Worm (Caenorhabditis elegans) whole organism, midembryonic: Measurements from ENCODE around the gene lin-9.

Source experiments
- T22C8.4 ChIP-seq: fragments of 200-800 bp; sonication (Bioruptor generic); IDR thresholded peaks from 2 replicates; pipeline ENCODE4 v1.3.6; 2022; ENCODE audit warnings: missing genetic modification characterization, missing compliant biosample characterization
- cog-1 ChIP-seq: sonication (generic microtip); optimal IDR thresholded peaks from 2 replicates; lab custom pipeline; 2016; ENCODE audit warnings: missing genetic modification characterization, missing compliant biosample characterization
- flt-1 ChIP-seq: fragments of 200-800 bp; sonication (Bioruptor generic); IDR thresholded peaks from 2 replicates; pipeline ENCODE4 v1.3.6; 2022; ENCODE audit warnings: missing genetic modification characterization, missing compliant biosample characterization
- klf-2 ChIP-seq: fragments of 200-800 bp; sonication (Bioruptor generic); conservative IDR thresholded peaks from 2 replicates; pipeline ENCODE4 v1.3.6; 2022; ENCODE audit warnings: missing genetic modification reagents, missing genetic modification characterization, missing compliant biosample characterization
- med-1 ChIP-seq: sonication (generic microtip); optimal IDR thresholded peaks from 2 replicates; lab custom pipeline; 2017; ENCODE audit warnings: missing genetic modification characterization, mild to moderate bottlenecking, missing compliant biosample characterization, antibody characterized with exemption, missing genetic modification reagents; ENCODE audit not compliant: insufficient read depth
- ref-1 ChIP-seq: fragments of 200-800 bp; sonication (Bioruptor generic); conservative IDR thresholded peaks from 2 replicates; pipeline ENCODE4 v1.3.6; 2022; ENCODE audit warnings: missing genetic modification reagents, missing genetic modification characterization, missing compliant biosample characterization
- tab-1 ChIP-seq: fragments of 200-800 bp; sonication (Bioruptor generic); IDR thresholded peaks from 2 replicates; pipeline ENCODE4 v1.3.6; 2022; ENCODE audit warnings: missing genetic modification characterization, missing compliant biosample characterization
- ztf-23 ChIP-seq: fragments of 200-800 bp; sonication (Bioruptor generic); IDR thresholded peaks from 2 replicates; pipeline ENCODE4 v1.3.6; 2022; ENCODE audit warnings: missing genetic modification reagents, missing genetic modification characterization, missing compliant biosample characterization
- ztf-29 ChIP-seq: fragments of 200-800 bp; sonication (Bioruptor generic); IDR thresholded peaks from 2 replicates; pipeline ENCODE4 v1.3.6; 2022; ENCODE audit warnings: missing genetic modification reagents, missing genetic modification characterization, missing compliant biosample characterization

The lin-9 gene

DNA sequence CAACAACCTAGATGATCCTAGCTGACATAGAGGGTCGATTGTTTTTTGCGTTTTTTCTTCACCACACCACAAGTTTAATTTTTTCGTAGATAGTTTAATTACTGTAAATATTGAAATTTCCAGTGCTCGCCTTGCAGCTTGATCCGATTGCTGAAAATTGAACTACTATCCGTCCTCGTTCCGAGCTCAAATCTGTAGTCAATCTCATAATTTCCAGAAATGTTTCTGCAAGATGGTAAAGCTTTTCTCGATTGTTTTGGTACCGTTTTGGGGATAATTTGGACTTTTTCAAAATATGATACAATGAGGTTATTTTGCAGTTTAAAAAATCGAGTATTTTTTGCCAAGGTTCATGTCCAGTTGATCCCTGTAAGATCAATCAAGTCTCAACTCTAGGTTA lies 37.9 kb downstream of the lin-9 start:
- TF ChIP-seq tab-1 (no peak), klf-2 (GFP tag; lab: Robert Waterston, UW) (no peak), flt-1 (GFP tag; lab: Robert Waterston, UW) (no peak), T22C8.4 (GFP tag; lab: Robert Waterston, UW) (no peak), ref-1 (GFP tag; lab: Robert Waterston, UW) (no peak), med-1 (GFP tag; lab: Kevin White, UChicago) (no peak), ztf-23 (GFP tag; lab: Robert Waterston, UW) (no peak), cog-1 (tag; lab: Kevin White, UChicago) (no peak), ztf-29 (GFP tag; lab: Robert Waterston, UW) (no peak)

DNA sequence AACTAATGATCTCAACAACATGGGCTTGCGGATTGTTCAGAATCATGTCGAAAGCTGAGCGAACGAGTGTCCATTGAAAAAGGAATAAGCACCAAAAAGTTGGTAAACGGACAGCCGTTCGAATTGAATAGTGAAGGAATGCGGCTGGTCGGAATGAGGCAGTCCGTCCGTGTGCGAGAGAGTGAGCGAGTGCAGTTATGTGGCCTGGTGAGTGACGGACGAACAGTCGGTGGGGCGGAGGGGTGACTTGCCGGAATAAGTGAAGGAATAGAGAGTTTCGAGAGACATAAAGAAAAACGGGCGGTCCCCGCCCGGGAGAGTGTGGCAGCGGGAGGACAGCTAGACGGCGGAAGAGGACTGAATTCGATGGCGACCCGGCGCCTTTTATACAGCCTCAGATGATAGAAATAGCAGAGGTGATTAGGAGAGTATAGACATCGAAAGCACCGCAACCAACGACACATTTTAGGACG lies 38.6 kb downstream of the lin-9 start:
- TF ChIP-seq tab-1, result peak; percentile 51; the same call in 1 of the 2 replicates
- no peak for TF ChIP-seq T22C8.4 (GFP tag; lab: Robert Waterston, UW)
- TF ChIP-seq cog-1 (tag; lab: Kevin White, UChicago), result peak; percentile 11
- TF ChIP-seq flt-1 (GFP tag; lab: Robert Waterston, UW), result 0 out of 2 replicates have a peak, but pooled peaks have one; percentile 54
- TF ChIP-seq ztf-23 (GFP tag; lab: Robert Waterston, UW), result peak; percentile 57; the same call in 1 of the 2 replicates

DNA sequence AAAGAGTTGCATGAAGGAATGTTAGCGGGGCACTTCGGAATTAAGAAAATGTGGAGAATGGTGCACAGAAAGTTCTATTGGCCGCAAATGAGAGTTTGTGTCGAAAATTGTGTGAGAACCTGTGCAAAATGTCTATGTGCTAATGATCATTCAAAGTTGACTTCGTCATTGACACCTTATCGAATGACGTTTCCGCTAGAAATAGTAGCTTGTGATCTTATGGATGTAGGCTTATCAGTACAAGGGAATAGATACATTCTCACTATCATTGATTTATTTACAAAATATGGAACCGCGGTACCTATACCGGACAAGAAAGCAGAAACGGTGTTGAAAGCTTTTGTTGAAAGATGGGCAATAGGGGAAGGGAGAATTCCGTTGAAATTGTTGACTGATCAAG lies 45.4 kb downstream of the lin-9 start:
- TF ChIP-seq cog-1 (tag; lab: Kevin White, UChicago), result no peak
- TF ChIP-seq klf-2 (GFP tag; lab: Robert Waterston, UW), result no peak
- no peak for TF ChIP-seq T22C8.4 (GFP tag; lab: Robert Waterston, UW)
- TF ChIP-seq flt-1 (GFP tag; lab: Robert Waterston, UW), result no peak
- no peak for TF ChIP-seq ztf-29 (GFP tag; lab: Robert Waterston, UW)
- no peak for TF ChIP-seq ref-1 (GFP tag; lab: Robert Waterston, UW)
- TF ChIP-seq tab-1, result no peak
- no peak for TF ChIP-seq ztf-23 (GFP tag; lab: Robert Waterston, UW)
- TF ChIP-seq med-1 (GFP tag; lab: Kevin White, UChicago), result no peak

DNA sequence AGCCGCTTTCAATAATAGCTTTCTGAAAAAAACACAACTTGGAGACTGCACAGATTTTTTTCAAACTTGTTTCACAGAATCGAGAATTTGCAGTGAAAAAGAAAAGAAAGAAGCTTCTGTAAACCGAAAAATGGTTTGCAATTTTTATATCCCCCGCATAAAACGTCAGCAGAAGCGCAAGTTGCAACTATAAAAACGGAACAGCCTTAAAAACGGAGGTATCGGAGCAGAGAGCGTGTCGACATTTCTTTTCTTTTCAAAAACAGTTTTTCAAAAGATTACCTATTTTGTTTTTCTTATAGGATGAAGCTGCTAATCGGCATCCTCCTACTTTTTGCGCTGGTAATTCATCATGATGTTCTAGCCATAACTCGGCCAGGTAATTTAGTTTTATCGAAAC lies 52.0 kb downstream of the lin-9 start, which contains the start of gene plg-1:
Gene plg-1 (plus strand): TSS at position 301 of the 400 bp plus-strand sequence.
- TF ChIP-seq tab-1 (no peak), ztf-29 (GFP tag; lab: Robert Waterston, UW) (no peak), cog-1 (tag; lab: Kevin White, UChicago) (no peak), klf-2 (GFP tag; lab: Robert Waterston, UW) (no peak), ref-1 (GFP tag; lab: Robert Waterston, UW) (no peak), T22C8.4 (GFP tag; lab: Robert Waterston, UW) (no peak), ztf-23 (GFP tag; lab: Robert Waterston, UW) (no peak), flt-1 (GFP tag; lab: Robert Waterston, UW) (no peak)

DNA sequence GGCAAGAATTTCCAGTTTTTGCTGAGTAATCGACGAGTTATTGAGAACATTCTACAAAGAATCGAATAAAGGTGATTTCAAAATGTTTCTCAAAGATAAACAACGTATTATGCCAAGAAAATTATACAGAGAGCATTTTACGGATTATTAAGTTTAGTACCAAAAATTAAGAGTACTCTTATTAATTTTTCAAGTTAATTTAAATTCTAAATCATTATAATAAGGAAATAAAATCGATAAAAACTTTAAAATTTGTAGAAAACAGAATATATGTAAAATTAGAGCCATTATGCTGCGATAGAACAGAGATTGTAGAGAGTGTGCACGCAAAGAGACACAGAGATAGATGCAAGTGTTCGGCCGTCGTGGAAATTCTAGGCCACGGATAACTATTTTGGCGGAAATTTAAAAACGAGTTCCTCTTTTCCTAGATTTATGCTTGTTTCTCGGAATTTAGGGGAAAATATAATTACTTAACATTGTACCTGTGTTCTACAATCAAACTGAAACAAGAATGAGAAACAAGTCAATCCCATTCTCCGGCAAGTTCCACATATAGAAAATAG lies 53.4 kb downstream of the lin-9 start, which contains the start of gene F44E2.9:
Gene F44E2.9 (minus strand): TSS at position 51 of the 566 bp plus-strand sequence.
- TF ChIP-seq tab-1, result no peak
- TF ChIP-seq cog-1 (tag; lab: Kevin White, UChicago), result peak; percentile 51
- TF ChIP-seq ref-1 (GFP tag; lab: Robert Waterston, UW), result no peak
- TF ChIP-seq ztf-23 (GFP tag; lab: Robert Waterston, UW), result 0 out of 2 replicates have a peak, but pooled peaks have one; percentile 59
- TF ChIP-seq flt-1 (GFP tag; lab: Robert Waterston, UW), result peak; percentile 27; the same call in 1 of the 2 replicates
- TF ChIP-seq med-1 (GFP tag; lab: Kevin White, UChicago), result no peak
- no peak for TF ChIP-seq klf-2 (GFP tag; lab: Robert Waterston, UW)
